Worm (Caenorhabditis elegans): ENCODE data around the gene F44B9.2.

- TF ChIP-seq pha-4 (tag; optimal IDR thresholded peaks at IDR 0.05) (no peak), hsf-1 (GFP tag; IDR thresholded peaks at IDR 0.05) (no peak), egrh-3 (GFP tag; IDR thresholded peaks at IDR 0.05) (no peak), snpc-4 (GFP tag; optimal IDR thresholded peaks at IDR 0.05) (no peak), snpc-4 (tag; optimal IDR thresholded peaks at IDR 0.05) (no peak), rcor-1 (GFP tag; IDR thresholded peaks at IDR 0.05) (no peak), ama-1 (optimal IDR thresholded peaks at IDR 0.05) (no peak), ama-1 (GFP tag; optimal IDR thresholded peaks at IDR 0.05) (no peak), lin-40 (tag; optimal IDR thresholded peaks at IDR 0.05) (no peak)
These were observed 38.9 kb downstream of the F44B9.2 start for ce11 chrIII:8061114-8061513.

All from whole organism, young adult.